Worm (Caenorhabditis elegans) whole organism, L4/young adult: ENCODE measurements around the gene Y38H6C.15.

Experiments used
- W03F9.2 ChIP-seq: fragments of 150-350 bp; optimal IDR thresholded peaks from 2 replicates; lab custom pipeline; 2014; ENCODE audit warnings: missing biosample characterization, missing genetic modification characterization
- dao-5 ChIP-seq: sonication (generic microtip); optimal IDR thresholded peaks from 2 replicates; lab custom pipeline; 2016; ENCODE audit warnings: missing genotype, missing genetic modification characterization, moderate library complexity, missing compliant biosample characterization
- him-1 ChIP-seq: sonication (generic microtip); optimal IDR thresholded peaks from 2 replicates; lab custom pipeline; 2016; ENCODE audit warnings: missing genotype, missing genetic modification reagents, missing genetic modification characterization, missing compliant biosample characterization

DNA sequence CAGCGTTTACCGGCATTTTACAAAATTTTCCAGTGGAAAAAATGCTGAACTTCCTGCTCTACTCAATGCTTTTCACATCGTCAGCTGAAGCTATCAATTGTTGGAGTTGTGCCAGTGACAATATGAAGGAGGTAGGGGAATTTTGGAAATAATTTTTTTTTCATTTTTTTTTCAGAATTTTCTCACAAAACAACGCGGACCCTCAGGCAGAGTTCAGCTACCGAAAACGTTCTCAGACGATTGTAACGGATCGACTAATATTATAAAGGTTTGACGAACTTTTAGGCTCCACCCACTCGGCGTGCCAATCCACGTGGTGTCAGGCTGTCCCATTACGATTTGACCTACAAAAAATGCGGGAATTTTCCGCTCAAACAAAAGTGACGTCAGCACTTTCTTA lies 43.4 kb upstream of the Y38H6C.15 start, which contains the start of gene F26F2.8:
- TF ChIP-seq dao-5 (no peak), him-1 (tag; lab: Kevin White, UChicago) (no peak), W03F9.2 (tag; lab: Kevin White, UChicago) (no peak)
